Fruit fly (Drosophila melanogaster) whole organism, adult: Measurements from ENCODE around the gene CG10214.

Source experiments
- CG12768 ChIP-seq: fragments of 200-800 bp; sonication (Bioruptor generic); optimal IDR thresholded peaks from 2 replicates; lab custom pipeline; 2017; ENCODE audit warnings: missing biosample characterization, missing genetic modification characterization, mild to moderate bottlenecking, moderate library complexity, missing genetic modification reagents
- CG14711 ChIP-seq: fragments of 200-800 bp; sonication (Bioruptor generic); optimal IDR thresholded peaks from 2 replicates; lab custom pipeline; 2018; ENCODE audit warnings: missing biosample characterization, mild to moderate bottlenecking, missing genetic modification characterization, moderate library complexity
- Clk ChIP-seq: fragments of 200-800 bp; sonication (Bioruptor generic); optimal IDR thresholded peaks from 2 replicates; lab custom pipeline; 2017; ENCODE audit warnings: missing biosample characterization, missing genetic modification characterization
- Crg-1 ChIP-seq: fragments of 200-800 bp; sonication (Bioruptor generic); optimal IDR thresholded peaks from 2 replicates; lab custom pipeline; 2016; ENCODE audit warnings: missing biosample characterization, missing genetic modification characterization
- bab1 ChIP-seq: fragments of 200-800 bp; sonication (Bioruptor generic); optimal IDR thresholded peaks from 3 replicates; lab custom pipeline; 2019; ENCODE audit warnings: missing biosample characterization, mild to moderate bottlenecking, missing genetic modification characterization, moderate library complexity
- ovo ChIP-seq: fragments of 200-800 bp; sonication (Bioruptor generic); optimal IDR thresholded peaks from 2 replicates; lab custom pipeline; 2016; ENCODE audit warnings: missing biosample characterization, missing genetic modification characterization
- pad ChIP-seq: fragments of 200-800 bp; sonication (Bioruptor generic); optimal IDR thresholded peaks from 3 replicates; lab custom pipeline; 2017; ENCODE audit warnings: missing biosample characterization, missing genetic modification characterization, mild to moderate bottlenecking, moderate library complexity, missing genetic modification reagents

dm6 chr3R:23788406-23789021 is 21.2 kb upstream of the CG10214 start:
- no peak for TF ChIP-seq bab1 (GFP tag; lab: Kevin White, UChicago)
- no peak for TF ChIP-seq Clk (GFP tag; lab: Kevin White, UChicago)
- no peak for TF ChIP-seq CG14711
- no peak for TF ChIP-seq CG12768 (GFP tag; lab: Kevin White, UChicago)
- TF ChIP-seq ovo (GFP tag; lab: Kevin White, UChicago) = no peak
- no peak for TF ChIP-seq Crg-1
- no peak for TF ChIP-seq pad (GFP tag; lab: Kevin White, UChicago)
